Worm (Caenorhabditis elegans): Measurements from ENCODE around the gene F58G1.8.

ce11 chrII:12961743-12962142 is 36.3 kb upstream of the F58G1.8 start:
- no peak for TF ChIP-seq him-1 (tag; optimal IDR thresholded peaks at IDR 0.05)
- TF ChIP-seq W03F9.2 (tag; optimal IDR thresholded peaks at IDR 0.05), result no peak
